Worm (Caenorhabditis elegans): ENCODE results near the gene swsn-4.

The swsn-4 gene

ce11 chrIV:11149454-11150163, 23.8 kb downstream of the swsn-4 start, which contains the start of the genes F01G4.6 and pfd-1 (continued):
- TF ChIP-seq arid-1 (GFP tag; conservative IDR thresholded peaks at IDR 0.05): peak; percentile 91
- TF ChIP-seq tra-1 (GFP tag; IDR thresholded peaks at IDR 0.05): 0 out of 2 replicates have a peak, but pooled peaks have one; percentile 11
- TF ChIP-seq nhr-11 (tag; optimal IDR thresholded peaks at IDR 0.05): peak; percentile 92
- TF ChIP-seq set-16 (GFP tag; IDR thresholded peaks at IDR 0.05): peak; percentile 18; the same call in 1 of the 2 replicates
- peak; percentile 90 for TF ChIP-seq lin-1 (GFP tag; IDR thresholded peaks at IDR 0.05)
- TF ChIP-seq nhr-28 (tag; optimal IDR thresholded peaks at IDR 0.05): peak; percentile 87
- peak; percentile 65 for TF ChIP-seq zfp-3 (GFP tag; conservative IDR thresholded peaks at IDR 0.05)
- peak; percentile 99 for TF ChIP-seq dve-1 (tag; optimal IDR thresholded peaks at IDR 0.05; ENCODE audit: insufficient read depth)
- TF ChIP-seq nhr-237 (tag; optimal IDR thresholded peaks at IDR 0.05): no peak
- TF ChIP-seq lin-15B (tag; optimal IDR thresholded peaks at IDR 0.05): no peak
- TF ChIP-seq aly-2 (tag; optimal IDR thresholded peaks at IDR 0.05): no peak
- TF ChIP-seq daf-8 (GFP tag; IDR thresholded peaks at IDR 0.05): no peak
- no peak for TF ChIP-seq dmd-9 (GFP tag; IDR thresholded peaks at IDR 0.05)
- peak; percentile 24 for TF ChIP-seq ces-1 (GFP tag; optimal IDR thresholded peaks at IDR 0.05)
- peak in 1 of 2 experiments; percentile 60 for TF ChIP-seq mdl-1 (tag; optimal IDR thresholded peaks at IDR 0.05)
- no peak for TF ChIP-seq ztf-7 (tag; optimal IDR thresholded peaks at IDR 0.05)
- TF ChIP-seq dmd-8 (GFP tag; IDR thresholded peaks at IDR 0.05): no peak
- no peak for TF ChIP-seq nhr-10 (tag; optimal IDR thresholded peaks at IDR 0.05)
- no peak for TF ChIP-seq F26F4.8 (GFP tag; conservative IDR thresholded peaks at IDR 0.05)
- no peak for TF ChIP-seq spr-3 (GFP tag; optimal IDR thresholded peaks at IDR 0.05)
- peak; percentile 66 for TF ChIP-seq nhr-48 (tag; optimal IDR thresholded peaks at IDR 0.05)
- peak; percentile 49; the same call in 1 of the 2 replicates for TF ChIP-seq mdt-29 (GFP tag; IDR thresholded peaks at IDR 0.05)
- peak; percentile 29 to 89 for TF ChIP-seq hif-1 (tag; optimal IDR thresholded peaks at IDR 0.05)
- TF ChIP-seq mxl-2 (GFP tag; conservative IDR thresholded peaks at IDR 0.05): peak; percentile 66; the same call in 1 of the 2 replicates
- TF ChIP-seq ceh-32 (tag; optimal IDR thresholded peaks at IDR 0.05; ENCODE audit: poor library complexity): no peak
- TF ChIP-seq ceh-20 (GFP tag; IDR thresholded peaks at IDR 0.05): peak; percentile 89
- TF ChIP-seq F49E8.2 (tag; optimal IDR thresholded peaks at IDR 0.05; ENCODE audit: borderline replicate concordance): no peak
- TF ChIP-seq spr-1 (tag; optimal IDR thresholded peaks at IDR 0.05): peak; percentile 42
- no peak for TF ChIP-seq F44E2.7 (GFP tag; IDR thresholded peaks at IDR 0.05)
- peak; percentile 33 for TF ChIP-seq F10B5.3 (tag; optimal IDR thresholded peaks at IDR 0.05)
- peak; percentile 71; the same call in 1 of the 2 replicates for TF ChIP-seq lin-29 (GFP tag; IDR thresholded peaks at IDR 0.05)
- no peak for TF ChIP-seq T20F7.1 (GFP tag; optimal IDR thresholded peaks at IDR 0.05)
- TF ChIP-seq ctbp-1 (GFP tag; IDR thresholded peaks at IDR 0.05): peak; percentile 69; the same call in 1 of the 2 replicates
- TF ChIP-seq ceh-62 (tag; optimal IDR thresholded peaks at IDR 0.05): no peak
- no peak for TF ChIP-seq lim-7 (GFP tag; IDR thresholded peaks at IDR 0.05)
- peak; percentile 84 for TF ChIP-seq zag-1 (tag; optimal IDR thresholded peaks at IDR 0.05)
- peak; percentile 85 for TF ChIP-seq lin-13 (GFP tag; optimal IDR thresholded peaks at IDR 0.05)
- TF ChIP-seq D1046.2 (GFP tag; IDR thresholded peaks at IDR 0.05): no peak
- TF ChIP-seq nhr-6 (tag; optimal IDR thresholded peaks at IDR 0.05): peak; percentile 92
- peak; percentile 30 for TF ChIP-seq sdz-12 (GFP tag; optimal IDR thresholded peaks at IDR 0.05)
- no peak for TF ChIP-seq ceh-82 (tag; optimal IDR thresholded peaks at IDR 0.05)
- no peak for TF ChIP-seq egl-27 (tag; optimal IDR thresholded peaks at IDR 0.05)
- TF ChIP-seq R02D3.7 (tag; optimal IDR thresholded peaks at IDR 0.05): no peak
- peak; percentile 93 for TF ChIP-seq mes-2 (tag; optimal IDR thresholded peaks at IDR 0.05; ENCODE audit: poor library complexity, severe bottlenecking)
- TF ChIP-seq egl-43 (GFP tag; IDR thresholded peaks at IDR 0.05): 0 out of 2 replicates have a peak, but pooled peaks have one; percentile 56
- peak in 1 of 2 experiments; percentile 21 for TF ChIP-seq unc-62 (GFP tag; optimal IDR thresholded peaks at IDR 0.05 in 1 of 2)
- no peak for TF ChIP-seq unc-62 (tag; optimal IDR thresholded peaks at IDR 0.05)
- TF ChIP-seq Y48G9A.11 (GFP tag; IDR thresholded peaks at IDR 0.05): no peak
- TF ChIP-seq Y5F2A.4 (GFP tag; optimal IDR thresholded peaks at IDR 0.05): no peak
